Fruit fly (Drosophila melanogaster): ENCODE measurements around the gene NimB4.

DNA sequence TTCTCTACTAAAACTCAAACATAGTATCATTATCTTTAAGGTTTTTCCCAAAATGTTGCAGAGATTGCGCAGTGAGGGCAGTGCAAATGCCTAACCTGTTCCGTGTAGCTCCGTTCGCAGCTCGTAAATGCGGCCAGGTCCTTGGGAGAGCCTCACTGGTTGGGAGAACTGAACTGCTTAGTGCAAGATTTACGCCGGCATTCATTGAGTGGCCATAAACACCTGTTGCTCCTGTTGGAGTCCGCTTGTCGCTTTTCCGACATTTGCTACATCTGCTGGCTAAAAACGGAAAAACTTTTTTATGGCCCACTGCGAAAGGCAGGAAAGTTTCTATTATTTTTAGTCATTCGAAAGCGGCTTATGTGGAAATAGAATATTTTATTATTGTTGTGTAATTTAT, 32.1 kb upstream of the NimB4 start:
- no peak for TF ChIP-seq pan (optimal IDR thresholded peaks at IDR 0.05)
- no peak for TF ChIP-seq psq (optimal IDR thresholded peaks at IDR 0.05)

Measured in whole organism.